Worm (Caenorhabditis elegans): ENCODE results near the gene irld-8.

- TF ChIP-seq ceh-90 (tag; optimal IDR thresholded peaks at IDR 0.05) (no peak), egl-27 (tag; optimal IDR thresholded peaks at IDR 0.05) (no peak), pqm-1 (tag; optimal IDR thresholded peaks at IDR 0.05) (no peak), nhr-77 (tag; optimal IDR thresholded peaks at IDR 0.05) (no peak), hpl-2 (GFP tag; optimal IDR thresholded peaks at IDR 0.05) (no peak), dpl-1 (GFP tag; optimal IDR thresholded peaks at IDR 0.05) (no peak), ceh-8 (GFP tag; optimal IDR thresholded peaks at IDR 0.05) (no peak), nhr-76 (tag; optimal IDR thresholded peaks at IDR 0.05) (no peak), nhr-12 (tag; optimal IDR thresholded peaks at IDR 0.05) (no peak), mab-9 (GFP tag; IDR thresholded peaks at IDR 0.05) (no peak), tbx-2 (tag; optimal IDR thresholded peaks at IDR 0.05) (no peak), ceh-88 (GFP tag; IDR thresholded peaks at IDR 0.05) (no peak)
These were observed 46.2 kb downstream of the irld-8 start for ce11 chrIV:8161774-8162173.

Data from whole organism, L1 larva.